Worm (Caenorhabditis elegans): ENCODE measurements around the gene T05C7.4.

Gene T05C7.4

ce11 chrIV:51219-51618, 2.2 kb downstream of the T05C7.4 start (continued):
- TF ChIP-seq repo-1 (tag; optimal IDR thresholded peaks at IDR 0.05) (no peak), lin-26 (GFP tag; IDR thresholded peaks at IDR 0.05) (0 out of 2 replicates have a peak, but pooled peaks have one; percentile 34), egrh-3 (GFP tag; IDR thresholded peaks at IDR 0.05) (no peak), mxl-1 (tag; optimal IDR thresholded peaks at IDR 0.05) (no peak), rec-8 (tag; optimal IDR thresholded peaks at IDR 0.05) (no peak), ceh-91 (GFP tag; IDR thresholded peaks at IDR 0.05) (no peak), Y67H2A.10 (GFP tag; conservative IDR thresholded peaks at IDR 0.05) (no peak), ceh-79 (tag; optimal IDR thresholded peaks at IDR 0.05) (no peak), F23B12.7 (tag; optimal IDR thresholded peaks at IDR 0.05; ENCODE audit: insufficient read depth) (no peak), Y95B8A.8 (GFP tag; IDR thresholded peaks at IDR 0.05) (no peak), sdz-38 (tag; optimal IDR thresholded peaks at IDR 0.05) (no peak), hmg-1.2 (GFP tag; IDR thresholded peaks at IDR 0.05) (peak; percentile 88; the same call in 1 of the 2 replicates), madf-3 (GFP tag; IDR thresholded peaks at IDR 0.05) (no peak), gei-17 (GFP tag; optimal IDR thresholded peaks at IDR 0.05) (no peak), ama-1 (optimal IDR thresholded peaks at IDR 0.05) (no peak), ama-1 (GFP tag; optimal IDR thresholded peaks at IDR 0.05) (no peak), aptf-2 (GFP tag; conservative IDR thresholded peaks at IDR 0.05) (no peak), pha-4 (tag; optimal IDR thresholded peaks at IDR 0.05) (no peak), hlh-12 (tag; optimal IDR thresholded peaks at IDR 0.05) (no peak), cebp-1 (GFP tag; IDR thresholded peaks at IDR 0.05) (no peak), cebp-1 (tag; optimal IDR thresholded peaks at IDR 0.05) (peak; percentile 53), ztf-25 (GFP tag; IDR thresholded peaks at IDR 0.05) (no peak), attf-5 (GFP tag; optimal IDR thresholded peaks at IDR 0.05) (peak; percentile 23), T07F8.4 (tag; optimal IDR thresholded peaks at IDR 0.05) (no peak), ceh-100 (GFP tag; IDR thresholded peaks at IDR 0.05) (no peak), zim-3 (tag; optimal IDR thresholded peaks at IDR 0.05) (no peak), lin-54 (GFP tag; optimal IDR thresholded peaks at IDR 0.05) (no peak), B0019.2 (GFP tag; conservative IDR thresholded peaks at IDR 0.05) (no peak), lir-1 (GFP tag; conservative IDR thresholded peaks at IDR 0.05) (no peak), ceh-58 (GFP tag; IDR thresholded peaks at IDR 0.05) (no peak), ekl-4 (GFP tag; IDR thresholded peaks at IDR 0.05) (no peak), F55B11.4 (tag; optimal IDR thresholded peaks at IDR 0.05; ENCODE audit: borderline replicate concordance, insufficient read depth) (no peak), Y53G8AR.9 (GFP tag; conservative IDR thresholded peaks at IDR 0.05) (no peak), mcd-1 (GFP tag; IDR thresholded peaks at IDR 0.05) (0 out of 2 replicates have a peak, but pooled peaks have one; percentile 19), lag-1 (GFP tag; IDR thresholded peaks at IDR 0.05) (no peak), madf-10 (tag; optimal IDR thresholded peaks at IDR 0.05) (no peak), him-1 (tag; optimal IDR thresholded peaks at IDR 0.05) (no peak), ets-4 (GFP tag; optimal IDR thresholded peaks at IDR 0.05) (no peak), Y56A3A.18 (GFP tag; IDR thresholded peaks at IDR 0.05) (no peak), mel-28 (tag; optimal IDR thresholded peaks at IDR 0.05; ENCODE audit: borderline replicate concordance) (peak; percentile 6), rcor-1 (GFP tag; IDR thresholded peaks at IDR 0.05) (no peak), hrde-1 (tag; optimal IDR thresholded peaks at IDR 0.05; ENCODE audit: borderline replicate concordance) (no peak), athp-1 (tag; optimal IDR thresholded peaks at IDR 0.05) (no peak), Y79H2A.3 (GFP tag; conservative IDR thresholded peaks at IDR 0.05) (no peak), B0261.1 (tag; optimal IDR thresholded peaks at IDR 0.05) (no peak), pbrm-1 (GFP tag; IDR thresholded peaks at IDR 0.05) (no peak), egl-18 (GFP tag; IDR thresholded peaks at IDR 0.05) (no peak), C06A6.2 (GFP tag; conservative IDR thresholded peaks at IDR 0.05) (no peak), ztf-22 (GFP tag; optimal IDR thresholded peaks at IDR 0.05) (no peak), F10E7.11 (tag; optimal IDR thresholded peaks at IDR 0.05) (no peak)

Data from whole organism, young adult.